Worm (Caenorhabditis elegans) whole organism, L4/young adult: ENCODE measurements around the gene tin-10.

Source experiments
- dao-5 ChIP-seq: sonication (generic microtip); optimal IDR thresholded peaks from 2 replicates; lab custom pipeline; 2016; ENCODE audit warnings: missing genotype, missing genetic modification characterization, moderate library complexity, missing compliant biosample characterization
- him-1 ChIP-seq: sonication (generic microtip); optimal IDR thresholded peaks from 2 replicates; lab custom pipeline; 2016; ENCODE audit warnings: missing genotype, missing genetic modification reagents, missing genetic modification characterization, missing compliant biosample characterization

DNA sequence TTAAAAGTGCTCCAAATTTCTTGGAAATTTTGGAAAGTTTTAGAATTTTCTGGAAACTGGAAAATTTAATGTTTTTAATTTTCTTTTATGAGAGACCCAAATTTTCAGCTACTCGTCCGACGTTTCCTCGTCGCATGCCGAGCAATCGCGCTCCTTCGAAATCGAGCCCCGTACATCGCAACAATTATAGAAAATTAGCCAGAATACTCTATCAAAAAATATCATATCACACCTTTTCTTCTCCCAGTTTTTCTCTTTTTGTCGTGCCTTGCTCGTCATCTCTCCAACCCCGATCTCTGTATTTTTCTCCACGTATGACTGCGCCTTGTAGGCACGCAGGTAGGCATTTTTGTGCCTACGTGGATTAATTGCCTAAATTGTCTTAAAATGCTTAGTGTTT, 40.3 kb downstream of the tin-10 start:
- TF ChIP-seq him-1 (no peak), dao-5 (tag; lab: Kevin White, UChicago) (no peak)
